Worm (Caenorhabditis elegans) whole organism, young adult: ENCODE measurements around the gene Y66D12A.19.

ENCODE experiments used
- F10E7.11 ChIP-seq: sonication (generic microtip); optimal IDR thresholded peaks from 2 replicates; lab custom pipeline; 2017; ENCODE audit warnings: mild to moderate bottlenecking, missing genetic modification characterization, moderate library complexity, missing compliant biosample characterization
- F23B12.7 ChIP-seq: sonication (generic microtip); optimal IDR thresholded peaks from 2 replicates; lab custom pipeline; 2017; ENCODE audit warnings: missing genetic modification characterization, mild to moderate bottlenecking, missing compliant biosample characterization, antibody characterized with exemption, moderate library complexity; ENCODE audit not compliant: insufficient read depth
- bed-1 ChIP-seq: fragments of 200-800 bp; sonication (Bioruptor generic); IDR thresholded peaks from 2 replicates; pipeline ENCODE4 v1.3.6; 2022; ENCODE audit warnings: missing genetic modification reagents, missing genetic modification characterization, missing compliant biosample characterization
- hmg-20 ChIP-seq: fragments of 200-800 bp; sonication (Bioruptor generic); IDR thresholded peaks from 2 replicates; pipeline ENCODE4 v1.3.6; 2022; ENCODE audit warnings: missing genetic modification reagents, missing genetic modification characterization, missing compliant biosample characterization
- lag-1 ChIP-seq: fragments of 200-800 bp; sonication (Bioruptor generic); IDR thresholded peaks from 2 replicates; pipeline ENCODE4 v1.3.6; 2022; ENCODE audit warnings: missing genetic modification reagents, missing genetic modification characterization, missing compliant biosample characterization
- madf-8 ChIP-seq: fragments of 200-800 bp; sonication (Bioruptor generic); conservative IDR thresholded peaks from 2 replicates; pipeline ENCODE4 v1.3.6; 2022; ENCODE audit warnings: missing genetic modification reagents, missing genetic modification characterization, missing compliant biosample characterization
- pha-4 ChIP-seq: fragments of 150-350 bp; sonication (generic microtip); optimal IDR thresholded peaks from 2 replicates; lab custom pipeline; 2014; ENCODE audit warnings: missing biosample characterization, missing genetic modification reagents, missing genetic modification characterization
- sea-2 ChIP-seq: fragments of 200-800 bp; sonication (Bioruptor generic); IDR thresholded peaks from 2 replicates; pipeline ENCODE4 v1.3.6; 2022; ENCODE audit warnings: missing genetic modification characterization, missing compliant biosample characterization
- snpc-4 ChIP-seq, 5 experiments: fragments of 150-350 bp in 1 of 5; sonication (generic microtip) in 4 of 5; optimal IDR thresholded peaks; 2 replicates each; lab custom pipeline; 2014 to 2018; ENCODE audit warnings: missing genetic modification characterization in 5 of 5, missing biosample characterization in 3 of 5, antibody characterized with exemption in 2 of 5, mild to moderate bottlenecking in 2 of 5, missing compliant biosample characterization in 2 of 5, missing genotype in 2 of 5, moderate library complexity in 2 of 5, missing genetic modification reagents in 1 of 5
- zim-3 ChIP-seq: sonication (generic microtip); optimal IDR thresholded peaks from 2 replicates; lab custom pipeline; 2017; ENCODE audit warnings: mild to moderate bottlenecking, missing genetic modification characterization, moderate library complexity, missing compliant biosample characterization

DNA sequence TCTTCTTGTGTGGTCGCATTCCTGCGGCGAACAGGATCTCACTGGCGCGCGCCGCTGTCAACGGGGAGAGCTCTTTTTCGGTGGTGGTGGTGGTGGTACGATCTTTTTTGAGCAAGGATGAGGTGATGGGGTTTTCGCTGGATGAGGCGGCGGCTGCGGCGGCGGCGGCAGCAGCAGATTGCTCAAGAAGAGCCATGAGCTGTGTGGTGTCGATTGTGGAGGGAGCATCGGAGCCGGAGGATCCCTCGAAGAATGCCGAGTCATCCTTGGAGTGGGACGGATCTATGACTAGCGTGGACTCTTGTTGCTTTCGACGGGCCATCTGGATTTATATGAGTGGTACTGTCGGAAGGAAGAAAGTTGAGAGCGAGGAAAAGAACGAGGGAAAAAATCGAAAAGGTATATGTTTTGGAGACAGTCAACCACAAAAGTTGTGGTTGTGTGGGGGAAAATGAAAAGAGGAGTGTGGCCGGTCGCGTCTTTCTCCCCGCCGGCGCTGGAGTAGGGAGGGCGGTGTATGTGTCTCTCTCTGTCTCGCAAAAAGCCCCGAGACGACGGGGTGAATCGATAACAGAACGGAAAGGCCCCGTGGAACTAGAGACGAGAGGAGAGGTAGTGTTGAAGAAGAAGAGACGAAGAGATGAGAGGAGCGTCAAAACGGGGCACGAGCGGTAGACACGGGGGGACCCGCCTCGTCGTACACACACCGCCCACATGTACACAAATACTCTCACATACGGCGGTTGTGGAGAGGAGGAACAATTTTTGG is 42.3 kb upstream of the Y66D12A.19 start:
- TF ChIP-seq sea-2 (no peak), F10E7.11 (tag; lab: Kevin White, UChicago) (no peak), F23B12.7 (tag; lab: Kevin White, UChicago) (no peak), zim-3 (tag; lab: Kevin White, UChicago) (no peak), bed-1 (GFP tag; lab: Robert Waterston, UW) (no peak), hmg-20 (no peak), snpc-4 (GFP tag; optimal IDR thresholded peaks at IDR 0.05; lab: Kevin White, UChicago) (no peak), snpc-4 (tag; optimal IDR thresholded peaks at IDR 0.05; lab: Kevin White, UChicago) (peak in 2 of 4 experiments; percentile 2 to 42), pha-4 (tag; lab: Kevin White, UChicago) (no peak), madf-8 (GFP tag; lab: Robert Waterston, UW) (no peak), lag-1 (no peak)
